Worm (Caenorhabditis elegans) whole organism, early embryonic: ENCODE results near the gene F38E11.6.

Source experiments
- F13C5.2 ChIP-seq: sonication (generic microtip); optimal IDR thresholded peaks from 2 replicates; lab custom pipeline; 2017; ENCODE audit warnings: mild to moderate bottlenecking, missing genetic modification characterization, inconsistent platforms, missing compliant biosample characterization
- aly-1 ChIP-seq: sonication (generic microtip); optimal IDR thresholded peaks from 2 replicates; lab custom pipeline; 2016; ENCODE audit warnings: missing genetic modification characterization, missing compliant biosample characterization
- ama-1 ChIP-seq: fragments of 150-350 bp; optimal IDR thresholded peaks from 2 replicates; lab custom pipeline; 2014
- ceh-13 ChIP-seq: fragments of 200-800 bp; sonication (Bioruptor generic); optimal IDR thresholded peaks from 2 replicates; lab custom pipeline; 2018; ENCODE audit warnings: mild to moderate bottlenecking, missing genetic modification characterization, missing compliant biosample characterization
- ceh-36 ChIP-seq: sonication (generic microtip); optimal IDR thresholded peaks from 2 replicates; lab custom pipeline; 2016; ENCODE audit warnings: missing genetic modification characterization, inconsistent platforms, missing compliant biosample characterization
- flt-1 ChIP-seq: fragments of 200-800 bp; sonication (Bioruptor generic); IDR thresholded peaks from 2 replicates; pipeline ENCODE4 v1.3.6; 2022; ENCODE audit warnings: missing genetic modification characterization, missing compliant biosample characterization
- hmg-4 ChIP-seq: fragments of 200-800 bp; sonication (Bioruptor generic); optimal IDR thresholded peaks from 2 replicates; lab custom pipeline; 2018; ENCODE audit warnings: mild to moderate bottlenecking, missing genetic modification characterization, missing compliant biosample characterization
- hnd-1 ChIP-seq: sonication (generic microtip); optimal IDR thresholded peaks from 2 replicates; lab custom pipeline; 2016; ENCODE audit warnings: missing genetic modification characterization, missing compliant biosample characterization
- pes-1 ChIP-seq: fragments of 200-800 bp; sonication (Bioruptor generic); IDR thresholded peaks from 2 replicates; pipeline ENCODE4 v1.3.6; 2022; ENCODE audit warnings: missing genetic modification reagents, missing genetic modification characterization, missing compliant biosample characterization
- scrt-1 ChIP-seq: fragments of 200-800 bp; sonication (Bioruptor generic); IDR thresholded peaks from 2 replicates; pipeline ENCODE4 v1.3.6; 2022; ENCODE audit warnings: missing genetic modification characterization, missing compliant biosample characterization
- sea-1 ChIP-seq: fragments of 200-800 bp; sonication (Bioruptor generic); conservative IDR thresholded peaks from 2 replicates; pipeline ENCODE4 v1.3.6; 2022; ENCODE audit warnings: missing genetic modification characterization, missing compliant biosample characterization
- tbx-11 ChIP-seq: fragments of 200-800 bp; sonication (Bioruptor generic); IDR thresholded peaks from 2 replicates; pipeline ENCODE4 v1.3.6; 2022; ENCODE audit warnings: missing genetic modification characterization, missing compliant biosample characterization
- tbx-37 ChIP-seq: fragments of 200-800 bp; sonication (Bioruptor generic); conservative IDR thresholded peaks from 2 replicates; pipeline ENCODE4 v1.3.6; 2022; ENCODE audit warnings: missing genetic modification reagents, missing genetic modification characterization, missing compliant biosample characterization
- tra-4 ChIP-seq: sonication (generic microtip); optimal IDR thresholded peaks from 2 replicates; lab custom pipeline; 2017; ENCODE audit warnings: missing genetic modification characterization, missing compliant biosample characterization

DNA sequence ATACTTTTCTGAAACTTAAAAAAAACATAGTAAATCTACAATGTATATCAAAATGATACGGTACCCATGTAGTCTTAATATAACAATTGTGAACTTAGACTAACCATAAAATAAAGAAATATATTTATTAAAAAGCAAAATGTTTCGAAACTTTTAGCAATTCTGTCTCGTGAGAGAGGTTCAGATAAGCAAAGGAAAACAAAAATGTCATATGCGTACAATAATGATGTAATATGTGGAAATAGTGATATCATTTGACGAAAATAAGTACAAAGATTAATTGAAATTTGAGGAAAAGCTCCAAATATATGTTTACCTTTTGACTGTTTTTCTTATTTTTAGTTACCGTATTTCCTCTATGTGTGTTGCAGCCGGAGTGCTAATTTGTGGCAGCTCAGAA, 46.8 kb upstream of the F38E11.6 start:
- TF ChIP-seq ceh-13 (GFP tag; lab: Kevin White, UChicago) (no peak), hnd-1 (no peak), ama-1 (lab: Kevin White, UChicago) (no peak), ceh-36 (no peak), tbx-11 (no peak), sea-1 (GFP tag; lab: Robert Waterston, UW) (no peak), tbx-37 (GFP tag; lab: Robert Waterston, UW) (no peak), F13C5.2 (tag; lab: Kevin White, UChicago) (no peak), pes-1 (GFP tag; lab: Robert Waterston, UW) (no peak), flt-1 (GFP tag; lab: Robert Waterston, UW) (no peak), aly-1 (tag; lab: Kevin White, UChicago) (no peak), tra-4 (tag; lab: Kevin White, UChicago) (no peak), hmg-4 (GFP tag; lab: Kevin White, UChicago) (no peak), scrt-1 (no peak)
